Fruit fly (Drosophila melanogaster): ENCODE data around the gene CG42751.
A peak's percentile ranks its signal among the peaks of the same experiment; 100 is the strongest.

- peak; percentile 24 for TF ChIP-seq ey (GFP tag; optimal IDR thresholded peaks at IDR 0.05)
- peak; percentile 100 for TF ChIP-seq psq (GFP tag; optimal IDR thresholded peaks at IDR 0.05)
- TF ChIP-seq fru (GFP tag; optimal IDR thresholded peaks at IDR 0.05): peak; percentile 64
- no peak for TF ChIP-seq sv (GFP tag; optimal IDR thresholded peaks at IDR 0.05)
- no peak for TF ChIP-seq Abd-B (GFP tag; optimal IDR thresholded peaks at IDR 0.05)
- TF ChIP-seq tai (GFP tag; optimal IDR thresholded peaks at IDR 0.05): no peak
- no peak for TF ChIP-seq Hr78 (GFP tag; optimal IDR thresholded peaks at IDR 0.05)
- peak; percentile 68 for TF ChIP-seq h (GFP tag; optimal IDR thresholded peaks at IDR 0.05)
- no peak for TF ChIP-seq dsf (GFP tag; optimal IDR thresholded peaks at IDR 0.05; ENCODE audit: borderline replicate concordance)
- TF ChIP-seq pan (optimal IDR thresholded peaks at IDR 0.05): no peak
- peak; percentile 93 for TF ChIP-seq CrebA (GFP tag; optimal IDR thresholded peaks at IDR 0.05; ENCODE audit: borderline replicate concordance)
- peak; percentile 37 for TF ChIP-seq OdsH (GFP tag; optimal IDR thresholded peaks at IDR 0.05)
- TF ChIP-seq Sp1 (GFP tag; optimal IDR thresholded peaks at IDR 0.05): peak; percentile 75
These were observed 46.2 kb upstream of the CG42751 start for dm6 chr2L:11806701-11807674.

Data from whole organism, wandering third instar larva.